Fruit fly (Drosophila melanogaster) whole organism, prepupa: ENCODE results near the gene CG15142.

Experiments
- CG10631 ChIP-seq: fragments of 200-800 bp; sonication (Bioruptor generic); optimal IDR thresholded peaks from 2 replicates; lab custom pipeline; 2016; ENCODE audit warnings: missing biosample characterization, missing genetic modification characterization
- CG10669 ChIP-seq: fragments of 200-800 bp; sonication (Bioruptor generic); optimal IDR thresholded peaks from 3 replicates; lab custom pipeline; 2018; ENCODE audit warnings: missing biosample characterization, mild to moderate bottlenecking, missing genetic modification characterization, moderate library complexity
- CG11762 ChIP-seq: fragments of 200-800 bp; sonication (Bioruptor generic); optimal IDR thresholded peaks from 3 replicates; lab custom pipeline; 2016; ENCODE audit warnings: missing biosample characterization, missing genetic modification characterization; ENCODE audit not compliant: insufficient read depth
- CG11902 ChIP-seq: fragments of 200-800 bp; sonication (Bioruptor generic); optimal IDR thresholded peaks from 3 replicates; lab custom pipeline; 2016; ENCODE audit warnings: missing biosample characterization, missing genetic modification characterization
- CG1621 ChIP-seq: fragments of 200-800 bp; sonication (Bioruptor generic); optimal IDR thresholded peaks from 3 replicates; lab custom pipeline; 2018; ENCODE audit warnings: missing biosample characterization, mild to moderate bottlenecking, missing genetic modification characterization
- CG32006 ChIP-seq: fragments of 200-800 bp; sonication (Bioruptor generic); optimal IDR thresholded peaks from 3 replicates; lab custom pipeline; 2017; ENCODE audit warnings: missing biosample characterization, mild to moderate bottlenecking, missing genetic modification characterization
- CG34406 ChIP-seq: fragments of 200-800 bp; sonication (Bioruptor generic); optimal IDR thresholded peaks from 3 replicates; lab custom pipeline; 2016; ENCODE audit warnings: missing biosample characterization, missing genetic modification characterization
- CG6163 ChIP-seq: fragments of 200-800 bp; sonication (Bioruptor generic); IDR thresholded peaks from 3 replicates; pipeline ENCODE4 v1.3.6; 2022; ENCODE audit warnings: missing biosample characterization, missing genetic modification characterization
- CG6808 ChIP-seq: fragments of 200-800 bp; sonication (Bioruptor generic); optimal IDR thresholded peaks from 3 replicates; lab custom pipeline; 2017; ENCODE audit warnings: missing biosample characterization, missing genetic modification characterization, mild to moderate bottlenecking, moderate library complexity, missing genetic modification reagents
- CG6854 ChIP-seq: fragments of 200-800 bp; sonication (Bioruptor generic); optimal IDR thresholded peaks from 2 replicates; lab custom pipeline; 2017; ENCODE audit warnings: missing biosample characterization, mild to moderate bottlenecking, missing genetic modification characterization
- CG8119 ChIP-seq: fragments of 200-800 bp; sonication (Bioruptor generic); IDR thresholded peaks from 3 replicates; pipeline ENCODE4 v1.3.6; 2022; ENCODE audit warnings: missing biosample characterization, missing genetic modification characterization
- CG8319 ChIP-seq: fragments of 200-800 bp; sonication (Bioruptor generic); optimal IDR thresholded peaks from 3 replicates; lab custom pipeline; 2016; ENCODE audit warnings: missing biosample characterization, missing genetic modification characterization
- Eip75B ChIP-seq: fragments of 200-800 bp; sonication (Bioruptor generic); optimal IDR thresholded peaks from 3 replicates; lab custom pipeline; 2016; ENCODE audit warnings: missing biosample characterization, missing genetic modification characterization
- Eip78C ChIP-seq: fragments of 200-800 bp; sonication (Bioruptor generic); peaks from one replicate; lab custom pipeline; 2016; ENCODE audit warnings: missing biosample characterization, missing genetic modification characterization
- Eip93F ChIP-seq: fragments of 200-800 bp; sonication (Bioruptor generic); optimal IDR thresholded peaks from 2 replicates; lab custom pipeline; 2016; ENCODE audit warnings: missing biosample characterization, mild to moderate bottlenecking, missing genetic modification characterization
- Ets21C ChIP-seq: fragments of 200-800 bp; sonication (Bioruptor generic); optimal IDR thresholded peaks from 3 replicates; lab custom pipeline; 2016; ENCODE audit warnings: missing biosample characterization, missing genetic modification characterization
- Ets96B ChIP-seq: fragments of 200-800 bp; optimal IDR thresholded peaks from 2 replicates; lab custom pipeline; 2019; ENCODE audit warnings: missing biosample characterization, mild to moderate bottlenecking, missing genetic modification characterization, moderate library complexity
- Gug ChIP-seq: fragments of 200-800 bp; sonication (Bioruptor generic); IDR thresholded peaks from 2 replicates; pipeline ENCODE4 v1.3.6; 2022; ENCODE audit warnings: missing biosample characterization, missing genetic modification characterization
- Hr38 ChIP-seq: sonication (Bioruptor generic); optimal IDR thresholded peaks from 2 replicates; lab custom pipeline; 2016; ENCODE audit warnings: missing biosample characterization, missing genetic modification characterization
- Hr39 ChIP-seq: fragments of 200-800 bp; sonication (Bioruptor generic); optimal IDR thresholded peaks from 2 replicates; lab custom pipeline; 2016; ENCODE audit warnings: missing biosample characterization, missing genetic modification characterization
- Hr4 ChIP-seq: fragments of 200-800 bp; sonication (Bioruptor generic); optimal IDR thresholded peaks from 3 replicates; lab custom pipeline; 2016; ENCODE audit warnings: missing biosample characterization, missing genetic modification characterization
- Lpt ChIP-seq: fragments of 200-800 bp; sonication (Bioruptor generic); optimal IDR thresholded peaks from 3 replicates; lab custom pipeline; 2016; ENCODE audit warnings: missing biosample characterization, missing genetic modification characterization
- Sox14 ChIP-seq: fragments of 200-800 bp; sonication (Bioruptor generic); optimal IDR thresholded peaks from 3 replicates; lab custom pipeline; 2016; ENCODE audit warnings: missing biosample characterization, missing genetic modification characterization
- achi ChIP-seq: fragments of 200-800 bp; sonication (Bioruptor generic); optimal IDR thresholded peaks from 3 replicates; lab custom pipeline; 2016; ENCODE audit warnings: missing biosample characterization, missing genetic modification characterization
- acj6 ChIP-seq: fragments of 200-800 bp; sonication (Bioruptor generic); optimal IDR thresholded peaks from 3 replicates; lab custom pipeline; 2016; ENCODE audit warnings: missing biosample characterization, missing genetic modification characterization
- dac ChIP-seq: fragments of 200-800 bp; sonication (Bioruptor generic); optimal IDR thresholded peaks from 2 replicates; lab custom pipeline; 2017; ENCODE audit warnings: missing biosample characterization, mild to moderate bottlenecking, missing genetic modification characterization
- dsx ChIP-seq: fragments of 200-800 bp; optimal IDR thresholded peaks from 3 replicates; lab custom pipeline; 2019; ENCODE audit warnings: missing biosample characterization, mild to moderate bottlenecking, missing genetic modification characterization, moderate library complexity; ENCODE audit not compliant: poor library complexity, severe bottlenecking
- eg ChIP-seq: fragments of 200-800 bp; sonication (Bioruptor generic); IDR thresholded peaks from 3 replicates; pipeline ENCODE4 v1.3.6; 2022; ENCODE audit warnings: missing biosample characterization, missing genetic modification characterization
- fd59A ChIP-seq: fragments of 200-800 bp; sonication (Bioruptor generic); optimal IDR thresholded peaks from 2 replicates; lab custom pipeline; 2017; ENCODE audit warnings: missing biosample characterization, mild to moderate bottlenecking, missing genetic modification characterization, missing genetic modification reagents
- fd85E ChIP-seq: fragments of 200-800 bp; sonication (Bioruptor generic); optimal IDR thresholded peaks from 3 replicates; lab custom pipeline; 2016; ENCODE audit warnings: missing biosample characterization, missing genetic modification characterization
- fkh ChIP-seq: fragments of 200-800 bp; sonication (Bioruptor generic); optimal IDR thresholded peaks from 3 replicates; lab custom pipeline; 2017; ENCODE audit warnings: missing biosample characterization, mild to moderate bottlenecking, missing genetic modification characterization, moderate library complexity
- net ChIP-seq: fragments of 200-800 bp; sonication (Bioruptor generic); optimal IDR thresholded peaks from 3 replicates; lab custom pipeline; 2016; ENCODE audit warnings: missing biosample characterization, missing genetic modification characterization
- spab ChIP-seq: fragments of 200-800 bp; sonication (Bioruptor generic); optimal IDR thresholded peaks from 2 replicates; lab custom pipeline; 2017; ENCODE audit warnings: missing biosample characterization, mild to moderate bottlenecking, missing genetic modification characterization, missing genetic modification reagents
- ss ChIP-seq, 2 experiments: fragments of 200-800 bp; sonication (Bioruptor generic); optimal IDR thresholded peaks; 2 replicates in 1 of 2; 3 replicates in 1 of 2; lab custom pipeline; 2017 to 2018; ENCODE audit warnings: mild to moderate bottlenecking in 2 of 2, missing biosample characterization in 2 of 2, missing genetic modification characterization in 2 of 2, moderate library complexity in 1 of 2
- svp ChIP-seq: fragments of 200-800 bp; sonication (Bioruptor generic); peaks from one replicate; lab custom pipeline; 2016; ENCODE audit warnings: missing biosample characterization, missing genetic modification characterization
- topi ChIP-seq: fragments of 200-800 bp; sonication (Bioruptor generic); optimal IDR thresholded peaks from 3 replicates; lab custom pipeline; 2016; ENCODE audit warnings: missing biosample characterization, missing genetic modification characterization

The CG15142 gene

dm6 chr2L:17465915-17466677 lies 32.5 kb downstream of the CG15142 start (continued):
- TF ChIP-seq CG8119 (GFP tag; lab: Robert Waterston, UW) (peak; percentile 88), Eip75B (GFP tag; lab: Kevin White, UChicago) (peak; percentile 79), CG10669 (GFP tag; lab: Kevin White, UChicago) (peak; percentile 74), CG1621 (tag; lab: Kevin White, UChicago) (peak; percentile 78), CG11902 (GFP tag; lab: Kevin White, UChicago) (peak; percentile 45), acj6 (peak; percentile 80), Sox14 (GFP tag; lab: Kevin White, UChicago) (peak; percentile 80), CG11762 (GFP tag; lab: Kevin White, UChicago) (peak; percentile 59), ss (GFP tag; optimal IDR thresholded peaks at IDR 0.05; lab: Kevin White, UChicago) (no peak), Hr38 (peak; percentile 0), Hr39 (GFP tag; lab: Kevin White, UChicago) (peak; percentile 53), CG6163 (GFP tag; lab: Robert Waterston, UW) (peak; percentile 91; the same call in 2 of the 3 replicates), fkh (GFP tag; lab: Kevin White, UChicago) (no peak), CG32006 (GFP tag; lab: Kevin White, UChicago) (peak; percentile 85), Eip93F (GFP tag; lab: Kevin White, UChicago) (no peak), topi (peak; percentile 50), CG6808 (GFP tag; lab: Kevin White, UChicago) (peak; percentile 68)

- TF ChIP-seq Eip78C (GFP tag; lab: Kevin White, UChicago) = peak; percentile 23
- no peak for TF ChIP-seq eg (GFP tag; lab: Robert Waterston, UW)
Observed at dm6 chr2L:17457944-17458343, 40.7 kb downstream of the CG15142 start, which contains the start of gene CG18563. CG18563 (minus strand) TSS chr2L:17458044.

DNA sequence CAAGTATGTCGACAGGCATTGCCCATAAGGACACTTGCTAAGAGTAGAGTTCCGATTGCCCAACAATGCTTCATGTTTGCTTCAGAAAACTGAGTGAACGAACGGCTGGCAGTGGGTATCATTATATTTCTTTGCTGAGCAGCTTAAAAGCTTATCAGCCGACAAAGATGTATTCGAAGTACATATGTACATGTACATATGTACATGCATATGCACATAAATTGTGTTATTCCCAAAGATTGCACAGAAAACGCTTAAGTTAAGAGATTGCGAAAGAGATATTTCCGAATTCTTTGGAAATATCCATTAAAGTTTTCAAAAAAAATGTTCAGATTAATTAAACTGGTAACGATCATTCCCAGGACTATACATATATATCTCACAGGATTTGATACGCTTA lies 42.8 kb downstream of the CG15142 start, which contains the start of gene SPH93:
Gene SPH93 (minus strand): TSS at position 101 of the 400 bp plus-strand sequence.
- TF ChIP-seq Eip78C (GFP tag; lab: Kevin White, UChicago) (peak; percentile 40), Gug (GFP tag; lab: Robert Waterston, UW) (no peak), dsx (GFP tag; lab: Kevin White, UChicago) (no peak)

- no peak for TF ChIP-seq topi
- peak; percentile 22 for TF ChIP-seq Eip78C (GFP tag; lab: Kevin White, UChicago)
Observed at dm6 chr2L:17452624-17453023, 46.0 kb downstream of the CG15142 start, which contains the start of gene CG5050. CG5050 (plus strand) TSS chr2L:17452924.

DNA sequence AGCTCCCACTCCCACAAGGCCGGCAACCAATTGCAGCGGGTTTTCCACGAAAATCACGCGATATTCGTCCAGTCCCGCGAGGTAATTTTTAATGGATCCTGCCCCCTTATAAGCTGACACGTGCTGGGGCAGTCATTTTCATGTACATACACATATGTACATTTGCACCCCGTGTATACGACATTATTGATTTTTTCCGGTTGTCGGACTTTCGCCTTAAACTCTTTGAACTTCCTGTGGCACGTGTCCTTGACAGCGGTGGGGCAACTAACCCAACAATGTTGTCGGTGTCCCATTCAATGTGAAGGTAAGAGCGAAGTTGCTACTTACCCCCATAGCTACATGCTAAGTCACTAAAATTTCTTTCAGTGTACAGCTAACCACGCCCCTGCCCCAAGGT lies 46.5 kb downstream of the CG15142 start:
- no peak for TF ChIP-seq Lpt (GFP tag; lab: Kevin White, UChicago)
- peak; percentile 62 for TF ChIP-seq svp (GFP tag; lab: Kevin White, UChicago)
- TF ChIP-seq, all 60 proteins: peak for 1

DNA sequence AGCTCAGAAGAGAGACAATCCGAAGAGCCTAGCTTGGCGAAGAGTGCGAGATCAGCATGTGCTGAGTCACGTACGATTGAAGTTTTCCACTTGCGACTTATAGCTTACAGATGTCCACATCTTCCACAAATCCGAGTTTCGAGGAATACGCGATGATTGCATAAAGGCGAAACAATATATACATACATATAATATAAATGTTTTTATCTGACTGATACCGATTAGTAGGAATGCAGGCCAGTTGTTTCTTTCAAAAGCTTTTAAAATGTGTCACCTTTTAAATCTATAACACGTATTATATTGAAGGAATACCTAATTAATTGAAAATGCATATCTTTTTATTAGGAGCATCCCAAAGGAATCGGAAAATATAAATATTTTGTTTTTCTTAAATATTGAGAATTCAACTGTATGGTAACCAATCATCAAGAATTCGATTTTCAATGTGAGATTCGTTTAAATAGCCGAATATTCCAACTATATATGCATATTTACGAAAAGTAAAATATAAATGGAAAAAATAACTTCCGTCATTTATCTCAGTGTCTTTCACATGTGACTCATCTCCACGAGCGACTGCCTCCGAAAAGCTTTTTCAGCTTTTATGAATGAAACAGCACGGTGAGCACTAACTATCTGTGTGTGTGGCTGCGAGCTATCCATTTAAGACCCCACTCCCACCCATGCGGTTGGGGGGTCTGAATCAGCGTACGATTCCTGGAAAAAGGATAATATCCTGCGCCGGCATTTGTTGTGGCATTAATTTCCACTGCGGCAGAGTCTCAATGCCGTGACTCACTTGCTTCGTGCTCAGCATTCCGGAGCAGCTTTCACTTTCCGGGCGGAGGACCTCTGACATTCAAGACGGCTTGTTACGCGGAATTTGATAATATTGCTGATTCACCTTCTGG lies 47.9 kb downstream of the CG15142 start:
- TF ChIP-seq topi (peak; percentile 84), achi (GFP tag; lab: Kevin White, UChicago) (peak; percentile 72), CG10631 (GFP tag; lab: Kevin White, UChicago) (peak; percentile 71), fd59A (peak; percentile 58), Gug (GFP tag; lab: Robert Waterston, UW) (no peak), Eip75B (GFP tag; lab: Kevin White, UChicago) (peak; percentile 78), CG34406 (GFP tag; lab: Kevin White, UChicago) (peak; percentile 86), Ets21C (GFP tag; lab: Kevin White, UChicago) (peak; percentile 59), Ets96B (tag; lab: Kevin White, UChicago) (peak; percentile 62), CG8319 (GFP tag; lab: Kevin White, UChicago) (peak; percentile 49), net (GFP tag; lab: Kevin White, UChicago) (peak; percentile 81), Eip78C (GFP tag; lab: Kevin White, UChicago) (peak; percentile 96), acj6 (peak; percentile 78), spab (GFP tag; lab: Kevin White, UChicago) (peak; percentile 52), Hr4 (GFP tag; lab: Kevin White, UChicago) (peak; percentile 77), fd85E (GFP tag; lab: Kevin White, UChicago) (peak; percentile 28), Hr38 (no peak), CG8119 (GFP tag; lab: Robert Waterston, UW) (peak; percentile 63; the same call in 2 of the 3 replicates), CG6854 (peak; percentile 23), dsx (GFP tag; lab: Kevin White, UChicago) (no peak), dac (GFP tag; lab: Kevin White, UChicago) (no peak)
